Worm (Caenorhabditis elegans) whole organism, late embryonic: Measurements from ENCODE around the gene T02D1.4.

ENCODE experiments used
- ama-1 ChIP-seq: fragments of 150-350 bp; optimal IDR thresholded peaks from 2 replicates; lab custom pipeline; 2014
- ceh-19 ChIP-seq: fragments of 200-800 bp; sonication (Bioruptor generic); optimal IDR thresholded peaks from 2 replicates; lab custom pipeline; 2018; ENCODE audit warnings: mild to moderate bottlenecking, missing genetic modification characterization, missing compliant biosample characterization
- nhr-232 ChIP-seq: sonication (generic microtip); optimal IDR thresholded peaks from 2 replicates; lab custom pipeline; 2016; ENCODE audit warnings: missing genetic modification characterization, missing compliant biosample characterization
- ref-2 ChIP-seq: sonication (generic microtip); optimal IDR thresholded peaks from 2 replicates; lab custom pipeline; 2016; ENCODE audit warnings: missing genetic modification characterization, missing compliant biosample characterization

DNA sequence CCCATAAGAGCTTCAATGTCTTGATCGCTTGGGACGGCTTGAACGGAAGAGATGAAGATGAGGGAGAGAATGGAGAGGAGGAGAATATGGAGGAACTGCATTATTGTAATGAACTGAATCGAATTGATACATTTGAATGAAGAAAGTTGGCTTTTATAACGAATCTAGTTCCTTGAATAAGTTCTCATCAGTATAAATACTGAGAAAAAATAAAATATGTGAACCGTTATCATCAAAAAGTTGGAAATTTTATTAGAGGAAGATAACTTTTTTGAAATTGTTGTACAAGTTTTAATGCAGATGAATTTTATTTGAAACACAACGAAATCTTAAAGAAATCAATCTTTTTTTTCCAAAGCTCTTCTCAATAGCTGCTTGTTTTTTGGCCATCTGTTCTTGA lies 7.5 kb downstream of the T02D1.4 start, which contains the start of gene T02D1.7:
- TF ChIP-seq ref-2 (tag; lab: Kevin White, UChicago) (no peak), ceh-19 (GFP tag; lab: Kevin White, UChicago) (no peak), ama-1 (no peak), nhr-232 (tag; lab: Kevin White, UChicago) (no peak)
